Fruit fly (Drosophila melanogaster) whole organism, embryonic: ENCODE measurements around the gene CG31191.

ENCODE experiments used
- Aef1 ChIP-seq: fragments of 200-800 bp; sonication (Bioruptor generic); IDR thresholded peaks from 3 replicates; pipeline ENCODE4 v1.3.6; 2022; ENCODE audit warnings: missing biosample characterization, missing genetic modification characterization
- Awh ChIP-seq: fragments of 200-800 bp; sonication (Bioruptor generic); IDR thresholded peaks from 2 replicates; pipeline ENCODE4, ENCODE4 v1.3.6; 2022; ENCODE audit warnings: missing biosample characterization, missing genetic modification characterization
- Blimp-1 ChIP-seq: fragments of 200-800 bp; sonication (Bioruptor generic); optimal IDR thresholded peaks from 3 replicates; lab custom pipeline; 2018; ENCODE audit warnings: missing biosample characterization, missing genetic modification characterization, mild to moderate bottlenecking, moderate library complexity, missing genetic modification reagents
- CG10267 ChIP-seq: fragments of 200-800 bp; sonication (Bioruptor generic); optimal IDR thresholded peaks from 2 replicates; lab custom pipeline; 2018; ENCODE audit warnings: missing biosample characterization, mild to moderate bottlenecking, missing genetic modification characterization, moderate library complexity
- CG12071 ChIP-seq: fragments of 200-800 bp; sonication (Bioruptor generic); optimal IDR thresholded peaks from 3 replicates; lab custom pipeline; 2018; ENCODE audit warnings: missing biosample characterization, mild to moderate bottlenecking, missing genetic modification characterization
- CG12155 ChIP-seq: fragments of 200-800 bp; sonication (Bioruptor generic); optimal IDR thresholded peaks from 3 replicates; lab custom pipeline; 2016; ENCODE audit warnings: missing biosample characterization, missing genetic modification characterization
- CG12391 ChIP-seq: fragments of 200-800 bp; sonication (Bioruptor generic); optimal IDR thresholded peaks from 3 replicates; lab custom pipeline; 2018; ENCODE audit warnings: missing biosample characterization, mild to moderate bottlenecking, missing genetic modification characterization, moderate library complexity
- CG13624 ChIP-seq: fragments of 200-800 bp; sonication (Bioruptor generic); optimal IDR thresholded peaks from 2 replicates; lab custom pipeline; 2016; ENCODE audit warnings: missing biosample characterization, missing genetic modification characterization
- CG15479 ChIP-seq: fragments of 200-800 bp; sonication (Bioruptor generic); optimal IDR thresholded peaks from 3 replicates; lab custom pipeline; 2019; ENCODE audit warnings: missing biosample characterization, mild to moderate bottlenecking, missing genetic modification characterization, moderate library complexity
- CG16779 ChIP-seq: fragments of 200-800 bp; sonication (Bioruptor generic); IDR thresholded peaks from 2 replicates; pipeline ENCODE4 v1.3.6; 2022; ENCODE audit warnings: missing biosample characterization, missing genetic modification characterization
- CG2129 ChIP-seq: fragments of 200-800 bp; sonication (Bioruptor generic); IDR thresholded peaks from 2 replicates; pipeline ENCODE4 v1.3.6; 2022; ENCODE audit warnings: missing biosample characterization, missing genetic modification characterization; ENCODE audit not compliant: partially characterized antibody
- CG31441 ChIP-seq: fragments of 200-800 bp; sonication (Bioruptor generic); IDR thresholded peaks from 2 replicates; pipeline ENCODE4 v1.3.6; 2022; ENCODE audit warnings: missing biosample characterization, missing genetic modification characterization
- CG32772 ChIP-seq: fragments of 200-800 bp; sonication (Bioruptor generic); IDR thresholded peaks from 2 replicates; pipeline ENCODE4 v1.3.6; 2022; ENCODE audit warnings: missing biosample characterization, missing genetic modification characterization
- CG3407 ChIP-seq: fragments of 200-800 bp; sonication (Bioruptor generic); optimal IDR thresholded peaks from 2 replicates; lab custom pipeline; 2018; ENCODE audit warnings: missing biosample characterization, mild to moderate bottlenecking, missing genetic modification characterization
- CG6765 ChIP-seq: fragments of 200-800 bp; sonication (Bioruptor generic); optimal IDR thresholded peaks from 3 replicates; lab custom pipeline; 2017; ENCODE audit warnings: missing biosample characterization, mild to moderate bottlenecking, missing genetic modification characterization
- CG6854 ChIP-seq: fragments of 200-800 bp; sonication (Bioruptor generic); optimal IDR thresholded peaks from 3 replicates; lab custom pipeline; 2017; ENCODE audit warnings: missing biosample characterization, mild to moderate bottlenecking, missing genetic modification characterization
- CG7786 ChIP-seq: fragments of 200-800 bp; sonication (Bioruptor generic); optimal IDR thresholded peaks from 2 replicates; lab custom pipeline; 2016; ENCODE audit warnings: missing biosample characterization, missing genetic modification characterization
- CG7987 ChIP-seq: fragments of 200-800 bp; sonication (Bioruptor generic); optimal IDR thresholded peaks from 2 replicates; lab custom pipeline; 2018; ENCODE audit warnings: missing biosample characterization, mild to moderate bottlenecking, missing genetic modification characterization, moderate library complexity
- Deaf1 ChIP-seq: fragments of 200-800 bp; optimal IDR thresholded peaks from 3 replicates; lab custom pipeline; 2019; ENCODE audit warnings: missing biosample characterization, mild to moderate bottlenecking, missing genetic modification characterization, moderate library complexity
- Dek ChIP-seq: fragments of 200-800 bp; sonication (Bioruptor generic); optimal IDR thresholded peaks from 3 replicates; lab custom pipeline; 2019; ENCODE audit warnings: missing biosample characterization, mild to moderate bottlenecking, missing genetic modification characterization, moderate library complexity
- Eip74EF ChIP-seq, 2 experiments: fragments of 200-800 bp in 1 of 2; fragments of >200 bp in 1 of 2; sonication (Bioruptor generic) in 1 of 2; optimal IDR thresholded peaks; 2 replicates each; lab custom pipeline; 2017 to 2019; ENCODE audit warnings: missing biosample characterization in 2 of 2, missing genetic modification characterization in 2 of 2, mild to moderate bottlenecking in 1 of 2, moderate library complexity in 1 of 2
- Elba2 ChIP-seq: fragments of 200-800 bp; sonication (Bioruptor generic); optimal IDR thresholded peaks from 3 replicates; lab custom pipeline; 2016; ENCODE audit warnings: missing biosample characterization, missing genetic modification characterization
- Pdp1 ChIP-seq, 2 experiments: fragments of 200-800 bp; sonication (Bioruptor generic); optimal IDR thresholded peaks; 3 replicates each; lab custom pipeline; 2016; ENCODE audit warnings: missing biosample characterization in 2 of 2, missing genetic modification characterization in 2 of 2, mild to moderate bottlenecking in 1 of 2, moderate library complexity in 1 of 2
- Rx ChIP-seq: fragments of 200-800 bp; sonication (Bioruptor generic); IDR thresholded peaks from 2 replicates; pipeline ENCODE4 v1.3.6; 2022; ENCODE audit warnings: missing biosample characterization, missing genetic modification characterization
- abd-A ChIP-seq: fragments of 200-800 bp; sonication (Bioruptor generic); optimal IDR thresholded peaks from 3 replicates; lab custom pipeline; 2019; ENCODE audit warnings: missing biosample characterization, mild to moderate bottlenecking, missing genetic modification characterization, moderate library complexity
- bab2 ChIP-seq: fragments of 200-800 bp; sonication (Bioruptor generic); optimal IDR thresholded peaks from 2 replicates; lab custom pipeline; 2016; ENCODE audit warnings: missing biosample characterization, missing genetic modification characterization
- chinmo ChIP-seq: fragments of 200-800 bp; sonication (Bioruptor generic); IDR thresholded peaks from 4 replicates; pipeline ENCODE4 v1.3.6; 2022; ENCODE audit warnings: missing biosample characterization, missing genetic modification characterization; ENCODE audit not compliant: partially characterized antibody
- ci ChIP-seq: fragments of 200-800 bp; sonication (Bioruptor generic); IDR thresholded peaks from 3 replicates; pipeline ENCODE4 v1.3.6; 2022; ENCODE audit warnings: missing biosample characterization, missing genetic modification characterization
- da ChIP-seq: fragments of 200-800 bp; sonication (Bioruptor generic); optimal IDR thresholded peaks from 2 replicates; lab custom pipeline; 2016; ENCODE audit warnings: missing biosample characterization, missing genetic modification characterization
- lab ChIP-seq: fragments of 200-800 bp; sonication (Bioruptor generic); optimal IDR thresholded peaks from 3 replicates; lab custom pipeline; 2017; ENCODE audit warnings: missing biosample characterization, missing genetic modification characterization, mild to moderate bottlenecking, moderate library complexity, missing genetic modification reagents
- mirr ChIP-seq: fragments of 200-800 bp; sonication (Bioruptor generic); optimal IDR thresholded peaks from 3 replicates; lab custom pipeline; 2018; ENCODE audit warnings: missing biosample characterization, mild to moderate bottlenecking, missing genetic modification characterization
- pan ChIP-seq, 4 experiments: fragments of >200 bp in 3 of 4; fragments of 200-800 bp in 1 of 4; sonication (Bioruptor generic) in 1 of 4; optimal IDR thresholded peaks in 3 of 4; IDR thresholded peaks in 1 of 4; 2 replicates each; pipeline versions ENCODE4 v1.3.6 to Lab custom; 2017 to 2022; ENCODE audit warnings: missing biosample characterization in 2 of 4, missing genetic modification characterization in 2 of 4, mixed read lengths in 1 of 4
- phol ChIP-seq: fragments of 200-800 bp; sonication (Bioruptor generic); optimal IDR thresholded peaks from 3 replicates; lab custom pipeline; 2018; ENCODE audit warnings: missing biosample characterization, mild to moderate bottlenecking, missing genetic modification characterization, moderate library complexity
- pros ChIP-seq: fragments of 200-800 bp; sonication (Bioruptor generic); optimal IDR thresholded peaks from 3 replicates; lab custom pipeline; 2019; ENCODE audit warnings: missing biosample characterization, mild to moderate bottlenecking, missing genetic modification characterization, moderate library complexity
- schlank ChIP-seq: fragments of 200-800 bp; sonication (Bioruptor generic); optimal IDR thresholded peaks from 2 replicates; lab custom pipeline; 2018; ENCODE audit warnings: missing biosample characterization, mild to moderate bottlenecking, missing genetic modification characterization
- sens ChIP-seq: fragments of 200-800 bp; sonication (Bioruptor generic); peaks from one replicate; lab custom pipeline; 2016; ENCODE audit warnings: missing biosample characterization, missing genetic modification characterization
- shn ChIP-seq: fragments of 200-800 bp; sonication (Bioruptor generic); optimal IDR thresholded peaks from 3 replicates; lab custom pipeline; 2016; ENCODE audit warnings: missing biosample characterization, missing genetic modification characterization
- so ChIP-seq: fragments of 200-800 bp; sonication (Bioruptor generic); IDR thresholded peaks from 3 replicates; pipeline ENCODE4 v1.3.6; 2022; ENCODE audit warnings: missing biosample characterization, missing genetic modification characterization
- sob ChIP-seq: fragments of 200-800 bp; sonication (Bioruptor generic); IDR thresholded peaks from 2 replicates; pipeline ENCODE4 v1.3.6; 2022; ENCODE audit warnings: missing biosample characterization, missing genetic modification characterization
- sug ChIP-seq: fragments of 200-800 bp; optimal IDR thresholded peaks from 2 replicates; lab custom pipeline; 2019; ENCODE audit warnings: missing biosample characterization, mild to moderate bottlenecking, missing genetic modification characterization, moderate library complexity
- tap ChIP-seq: fragments of 200-800 bp; optimal IDR thresholded peaks from 3 replicates; lab custom pipeline; 2019; ENCODE audit warnings: missing biosample characterization, mild to moderate bottlenecking, missing genetic modification characterization, moderate library complexity
- unc-4 ChIP-seq: fragments of 200-800 bp; sonication (Bioruptor generic); IDR thresholded peaks from 2 replicates; pipeline ENCODE4 v1.3.6; 2022; ENCODE audit warnings: missing biosample characterization, missing genetic modification characterization; ENCODE audit not compliant: partially characterized antibody
- vvl ChIP-seq: fragments of 200-800 bp; sonication (Bioruptor generic); IDR thresholded peaks from 2 replicates; pipeline ENCODE4 v1.3.6; 2022; ENCODE audit warnings: missing biosample characterization, missing genetic modification characterization

Gene CG31191

DNA sequence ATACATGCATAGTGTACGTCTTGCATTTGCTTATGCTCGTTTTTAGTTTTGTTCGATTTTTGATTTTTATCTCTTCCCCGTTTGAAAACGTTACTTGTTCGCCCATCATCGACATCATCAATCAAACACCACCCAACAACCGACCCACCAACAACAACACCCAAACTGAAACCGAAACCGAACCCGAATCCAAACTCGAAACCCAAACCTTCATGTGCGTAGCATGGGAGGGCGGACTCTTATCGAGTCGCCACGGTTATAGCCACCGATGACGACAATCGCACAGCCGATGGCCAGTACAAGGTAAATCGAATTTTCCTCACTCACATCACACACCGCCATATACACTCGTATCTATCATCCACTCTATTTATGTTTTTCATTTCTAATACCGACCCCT lies 16.7 kb upstream of the CG31191 start (continued):
- TF ChIP-seq CG2129 (no peak), CG7786 (GFP tag; lab: Kevin White, UChicago) (no peak), phol (tag; lab: Kevin White, UChicago) (no peak), CG12071 (GFP tag; lab: Kevin White, UChicago) (no peak), vvl (GFP tag; lab: Robert Waterston, UW) (no peak), CG6765 (GFP tag; lab: Kevin White, UChicago) (no peak), CG3407 (GFP tag; lab: Kevin White, UChicago) (no peak), CG6854 (GFP tag; lab: Kevin White, UChicago) (no peak), Awh (GFP tag; lab: Robert Waterston, UW) (no peak), pan (optimal IDR thresholded peaks at IDR 0.05; lab: Kevin White, UChicago) (no peak), pan (GFP tag; optimal IDR thresholded peaks at IDR 0.05 in 1 of 2, IDR thresholded peaks at IDR 0.05 in 1 of 2) (no peak), CG15479 (no peak), CG32772 (no peak), unc-4 (no peak), sug (tag; lab: Kevin White, UChicago) (peak; percentile 47), so (0 out of 3 replicates have a peak, but pooled peaks have one; percentile 23), Dek (tag; lab: Kevin White, UChicago) (no peak), CG10267 (tag; lab: Kevin White, UChicago) (no peak), abd-A (tag; lab: Kevin White, UChicago) (no peak), schlank (tag; lab: Kevin White, UChicago) (no peak), sens (GFP tag; lab: Kevin White, UChicago) (peak; percentile 41), ci (GFP tag; lab: Robert Waterston, UW) (no peak), shn (GFP tag; lab: Kevin White, UChicago) (no peak), CG7987 (GFP tag; lab: Kevin White, UChicago) (no peak), Eip74EF (GFP tag; optimal IDR thresholded peaks at IDR 0.05; lab: Kevin White, UChicago) (no peak), Blimp-1 (GFP tag; lab: Kevin White, UChicago) (peak; percentile 15), Rx (GFP tag; lab: Robert Waterston, UW) (no peak), tap (tag; lab: Kevin White, UChicago) (no peak), mirr (GFP tag; lab: Kevin White, UChicago) (no peak), CG16779 (GFP tag; lab: Robert Waterston, UW) (0 out of 2 replicates have a peak, but pooled peaks have one; percentile 42), CG12155 (no peak), Pdp1 (GFP tag; optimal IDR thresholded peaks at IDR 0.05; lab: Kevin White, UChicago) (no peak), Deaf1 (peak; percentile 69), lab (GFP tag; lab: Kevin White, UChicago) (peak; percentile 66), sob (no peak), Elba2 (GFP tag; lab: Kevin White, UChicago) (no peak), chinmo (GFP tag; lab: Robert Waterston, UW) (0 out of 4 replicates have a peak, but pooled peaks have one; percentile 71), pros (GFP tag; lab: Kevin White, UChicago) (no peak), da (GFP tag; lab: Kevin White, UChicago) (no peak), bab2 (GFP tag; lab: Kevin White, UChicago) (no peak), CG31441 (GFP tag; lab: Robert Waterston, UW) (no peak), CG12391 (no peak), Aef1 (GFP tag; lab: Robert Waterston, UW) (no peak), CG13624 (GFP tag; lab: Kevin White, UChicago) (no peak)
